Worm (Caenorhabditis elegans) whole organism, young adult: ENCODE data around the gene R13A5.10.
A peak's percentile ranks its signal among the peaks of the same experiment; 100 is the strongest.

Source experiments
- B0261.1 ChIP-seq: sonication (generic microtip); optimal IDR thresholded peaks from 2 replicates; lab custom pipeline; 2016; ENCODE audit warnings: mild to moderate bottlenecking, missing genetic modification characterization, moderate library complexity, missing compliant biosample characterization
- D2030.7 ChIP-seq: fragments of 200-800 bp; sonication (Bioruptor generic); IDR thresholded peaks from 2 replicates; pipeline ENCODE4 v1.3.6; 2022; ENCODE audit warnings: missing genetic modification reagents, missing genetic modification characterization, missing compliant biosample characterization
- F23B12.7 ChIP-seq: sonication (generic microtip); optimal IDR thresholded peaks from 2 replicates; lab custom pipeline; 2017; ENCODE audit warnings: missing genetic modification characterization, mild to moderate bottlenecking, missing compliant biosample characterization, antibody characterized with exemption, moderate library complexity; ENCODE audit not compliant: insufficient read depth
- F33H1.4 ChIP-seq: fragments of 200-800 bp; sonication (Bioruptor generic); IDR thresholded peaks from 2 replicates; pipeline ENCODE4 v1.3.6; 2022; ENCODE audit warnings: missing genetic modification reagents, missing genetic modification characterization, missing compliant biosample characterization
- F37B4.10 ChIP-seq: fragments of 200-800 bp; sonication (Bioruptor generic); IDR thresholded peaks from 2 replicates; pipeline ENCODE4 v1.3.6; 2022; ENCODE audit warnings: missing genetic modification characterization, missing compliant biosample characterization
- F49E8.2 ChIP-seq: sonication (generic microtip); optimal IDR thresholded peaks from 3 replicates; lab custom pipeline; 2017; ENCODE audit warnings: missing genetic modification characterization, mild to moderate bottlenecking, missing compliant biosample characterization, antibody characterized with exemption, moderate library complexity; ENCODE audit not compliant: insufficient read depth
- K12H6.12 ChIP-seq: fragments of 200-800 bp; sonication (Bioruptor generic); optimal IDR thresholded peaks from 2 replicates; lab custom pipeline; 2018; ENCODE audit warnings: mild to moderate bottlenecking, missing genetic modification characterization, missing compliant biosample characterization
- Y53F4B.3 ChIP-seq: fragments of 200-800 bp; sonication (Bioruptor generic); IDR thresholded peaks from 2 replicates; pipeline ENCODE4 v1.3.6; 2022; ENCODE audit warnings: missing genetic modification reagents, missing genetic modification characterization, missing compliant biosample characterization
- Y79H2A.3 ChIP-seq: fragments of 200-800 bp; sonication (Bioruptor generic); conservative IDR thresholded peaks from 2 replicates; pipeline ENCODE4 v1.3.6; 2022; ENCODE audit warnings: missing genetic modification reagents, missing genetic modification characterization, missing compliant biosample characterization
- aptf-2 ChIP-seq: fragments of 200-800 bp; sonication (Bioruptor generic); conservative IDR thresholded peaks from 2 replicates; pipeline ENCODE4 v1.3.6; 2022; ENCODE audit warnings: missing genetic modification reagents, missing genetic modification characterization, missing compliant biosample characterization
- athp-1 ChIP-seq: sonication (generic microtip); optimal IDR thresholded peaks from 2 replicates; lab custom pipeline; 2017; ENCODE audit warnings: mild to moderate bottlenecking, missing genetic modification characterization, missing compliant biosample characterization
- attf-5 ChIP-seq: fragments of 200-800 bp; sonication (Bioruptor generic); optimal IDR thresholded peaks from 2 replicates; lab custom pipeline; 2018; ENCODE audit warnings: mild to moderate bottlenecking, missing genetic modification characterization, missing compliant biosample characterization
- cebp-1 ChIP-seq, 2 experiments: fragments of 200-800 bp in 1 of 2; sonication (Bioruptor generic) in 1 of 2; sonication (generic microtip) in 1 of 2; IDR thresholded peaks in 1 of 2; optimal IDR thresholded peaks in 1 of 2; 2 replicates each; pipeline versions ENCODE4 v1.3.6 to Lab custom; 2017 to 2022; ENCODE audit warnings: missing compliant biosample characterization in 2 of 2, missing genetic modification characterization in 2 of 2, mild to moderate bottlenecking in 1 of 2, missing genetic modification reagents in 1 of 2, moderate library complexity in 1 of 2
- ceh-27 ChIP-seq: fragments of 200-800 bp; sonication (Bioruptor generic); optimal IDR thresholded peaks from 2 replicates; lab custom pipeline; 2018; ENCODE audit warnings: mild to moderate bottlenecking, missing genetic modification characterization, moderate library complexity, missing compliant biosample characterization
- ceh-40 ChIP-seq: fragments of 200-800 bp; sonication (Bioruptor generic); IDR thresholded peaks from 2 replicates; pipeline ENCODE4 v1.3.6; 2022; ENCODE audit warnings: missing genetic modification characterization, missing compliant biosample characterization
- egrh-3 ChIP-seq: fragments of 200-800 bp; sonication (Bioruptor generic); IDR thresholded peaks from 2 replicates; pipeline ENCODE4 v1.3.6; 2022; ENCODE audit warnings: missing genetic modification reagents, missing genetic modification characterization, missing compliant biosample characterization
- hmg-1.2 ChIP-seq: fragments of 200-800 bp; sonication (Bioruptor generic); IDR thresholded peaks from 2 replicates; pipeline ENCODE4 v1.3.6; 2022; ENCODE audit warnings: missing genetic modification reagents, missing genetic modification characterization, missing compliant biosample characterization
- lin-35 ChIP-seq, 3 experiments: fragments of 150-350 bp in 2 of 3; sonication (generic microtip) in 1 of 3; optimal IDR thresholded peaks; 2 replicates each; lab custom pipeline; 2014 to 2018; ENCODE audit warnings: missing biosample characterization in 3 of 3, missing genetic modification characterization in 3 of 3, missing genetic modification reagents in 3 of 3
- lin-40 ChIP-seq: sonication (generic microtip); optimal IDR thresholded peaks from 2 replicates; lab custom pipeline; 2016; ENCODE audit warnings: missing genetic modification characterization, mild to moderate bottlenecking, missing compliant biosample characterization, missing genotype, missing genetic modification reagents
- lir-1 ChIP-seq: fragments of 200-800 bp; sonication (Bioruptor generic); conservative IDR thresholded peaks from 2 replicates; pipeline ENCODE4 v1.3.6; 2022; ENCODE audit warnings: missing genetic modification reagents, missing genetic modification characterization, missing compliant biosample characterization
- lsy-27 ChIP-seq: sonication (generic microtip); optimal IDR thresholded peaks from 2 replicates; lab custom pipeline; 2017; ENCODE audit warnings: missing genetic modification characterization, mild to moderate bottlenecking, missing compliant biosample characterization, antibody characterized with exemption, missing genotype, borderline replicate concordance; ENCODE audit not compliant: insufficient read depth
- madf-10 ChIP-seq: sonication (generic microtip); optimal IDR thresholded peaks from 2 replicates; lab custom pipeline; 2016; ENCODE audit warnings: mild to moderate bottlenecking, missing genetic modification characterization, missing compliant biosample characterization
- madf-3 ChIP-seq: fragments of 200-800 bp; sonication (Bioruptor generic); IDR thresholded peaks from 2 replicates; pipeline ENCODE4 v1.3.6; 2022; ENCODE audit warnings: missing genetic modification reagents, missing genetic modification characterization, missing compliant biosample characterization
- madf-6 ChIP-seq: fragments of 200-800 bp; sonication (Bioruptor generic); IDR thresholded peaks from 2 replicates; pipeline ENCODE4 v1.3.6; 2022; ENCODE audit warnings: missing genetic modification reagents, missing genetic modification characterization, missing compliant biosample characterization
- mcd-1 ChIP-seq: fragments of 200-800 bp; sonication (Bioruptor generic); IDR thresholded peaks from 2 replicates; pipeline ENCODE4 v1.3.6; 2022; ENCODE audit warnings: missing genetic modification reagents, missing genetic modification characterization, missing compliant biosample characterization
- pbrm-1 ChIP-seq: fragments of 200-800 bp; sonication (Bioruptor generic); IDR thresholded peaks from 2 replicates; pipeline ENCODE4 v1.3.6; 2022; ENCODE audit warnings: missing genetic modification reagents, missing genetic modification characterization, missing compliant biosample characterization
- pha-4 ChIP-seq: fragments of 150-350 bp; sonication (generic microtip); optimal IDR thresholded peaks from 2 replicates; lab custom pipeline; 2014; ENCODE audit warnings: missing biosample characterization, missing genetic modification reagents, missing genetic modification characterization
- rcor-1 ChIP-seq: fragments of 200-800 bp; sonication (Bioruptor generic); IDR thresholded peaks from 2 replicates; pipeline ENCODE4 v1.3.6; 2022; ENCODE audit warnings: missing genetic modification reagents, missing genetic modification characterization, missing compliant biosample characterization
- rpc-1 ChIP-seq, 2 experiments: fragments of 150-350 bp in 1 of 2; sonication (generic microtip) in 1 of 2; optimal IDR thresholded peaks; 2 replicates each; lab custom pipeline; 2014 to 2018; ENCODE audit warnings: missing biosample characterization in 1 of 2, missing genetic modification characterization in 1 of 2, missing genetic modification reagents in 1 of 2, missing genotype in 1 of 2
- snpc-1.1 ChIP-seq: sonication (generic microtip); optimal IDR thresholded peaks from 2 replicates; lab custom pipeline; 2017; ENCODE audit warnings: missing genetic modification characterization, mild to moderate bottlenecking, missing compliant biosample characterization, antibody characterized with exemption, moderate library complexity, missing genotype, missing genetic modification reagents; ENCODE audit not compliant: insufficient read depth
- snpc-1.3 ChIP-seq: sonication (generic microtip); optimal IDR thresholded peaks from 2 replicates; lab custom pipeline; 2017; ENCODE audit warnings: missing genetic modification characterization, mild to moderate bottlenecking, missing compliant biosample characterization, antibody characterized with exemption, moderate library complexity, missing genotype, missing genetic modification reagents; ENCODE audit not compliant: insufficient read depth
- snpc-4 ChIP-seq, 5 experiments: fragments of 150-350 bp in 1 of 5; sonication (generic microtip) in 4 of 5; optimal IDR thresholded peaks; 2 replicates each; lab custom pipeline; 2014 to 2018; ENCODE audit warnings: missing genetic modification characterization in 5 of 5, missing biosample characterization in 3 of 5, antibody characterized with exemption in 2 of 5, mild to moderate bottlenecking in 2 of 5, missing compliant biosample characterization in 2 of 5, missing genotype in 2 of 5, moderate library complexity in 2 of 5, missing genetic modification reagents in 1 of 5
- tbp1 ChIP-seq: fragments of 200-800 bp; sonication (Bioruptor generic); optimal IDR thresholded peaks from 2 replicates; lab custom pipeline; 2018; ENCODE audit warnings: mild to moderate bottlenecking, missing genetic modification characterization, missing compliant biosample characterization
- ztf-18 ChIP-seq: sonication (generic microtip); optimal IDR thresholded peaks from 2 replicates; lab custom pipeline; 2016; ENCODE audit warnings: missing genotype, mild to moderate bottlenecking, missing genetic modification characterization, missing compliant biosample characterization
- ztf-28 ChIP-seq: fragments of 200-800 bp; sonication (Bioruptor generic); IDR thresholded peaks from 2 replicates; pipeline ENCODE4 v1.3.6; 2022; ENCODE audit warnings: missing genetic modification reagents, missing genetic modification characterization, missing compliant biosample characterization
- ztf-6 ChIP-seq: fragments of 200-800 bp; sonication (Bioruptor generic); IDR thresholded peaks from 2 replicates; pipeline ENCODE4 v1.3.6; 2022; ENCODE audit warnings: missing genetic modification reagents, missing genetic modification characterization, missing compliant biosample characterization

R13A5.10 gene

ce11 chrIII:7584131-7584646 is 1.4 kb upstream of the R13A5.10 start, which contains the start of gene cup-5 (continued):
- TF ChIP-seq F23B12.7 (tag; lab: Kevin White, UChicago), result peak; percentile 37
- TF ChIP-seq, all 124 proteins: peak for 17

ce11 chrIII:7580586-7580985 is 2.2 kb downstream of the R13A5.10 start:
- no peak for TF ChIP-seq cebp-1 (GFP tag; IDR thresholded peaks at IDR 0.05; lab: Robert Waterston, UW)
- TF ChIP-seq cebp-1 (tag; optimal IDR thresholded peaks at IDR 0.05; lab: Kevin White, UChicago), result peak; percentile 11
- no peak for TF ChIP-seq rcor-1 (GFP tag; lab: Robert Waterston, UW)
- TF ChIP-seq Y53F4B.3 (GFP tag; lab: Robert Waterston, UW), result no peak
- TF ChIP-seq snpc-1.1 (tag; lab: Kevin White, UChicago), result no peak
- TF ChIP-seq K12H6.12 (tag; lab: Kevin White, UChicago), result peak; percentile 6
- TF ChIP-seq lin-35 (GFP tag; optimal IDR thresholded peaks at IDR 0.05; lab: Kevin White, UChicago), result peak in 1 of 3 experiments; percentile 12
- no peak for TF ChIP-seq F37B4.10 (GFP tag; lab: Robert Waterston, UW)
- no peak for TF ChIP-seq egrh-3 (GFP tag; lab: Robert Waterston, UW)

DNA sequence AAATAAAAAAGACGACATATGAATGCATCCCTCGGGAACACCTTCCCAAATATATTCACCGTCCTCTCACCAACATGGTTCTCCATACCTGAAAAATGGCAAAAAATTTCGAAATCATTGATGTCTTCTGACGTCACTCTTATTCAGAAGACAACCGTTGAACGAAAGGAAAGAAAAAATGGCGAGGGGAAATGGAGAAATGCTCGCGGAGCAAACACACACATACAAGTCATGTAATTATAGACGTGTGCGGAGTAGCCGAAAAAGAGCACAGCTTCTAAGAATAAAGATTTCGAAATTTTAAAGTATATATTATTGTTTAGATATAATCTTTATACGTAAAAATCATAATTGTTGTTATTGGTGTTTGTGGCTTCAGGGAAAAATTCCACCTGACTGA is 3.5 kb downstream of the R13A5.10 start, which contains the start of gene mfsd-6:
TSS of gene mfsd-6 (minus strand) at position 88 of the 400 bp plus-strand sequence.
- TF ChIP-seq lsy-27 (tag; lab: Kevin White, UChicago) (no peak), cebp-1 (GFP tag; IDR thresholded peaks at IDR 0.05; lab: Robert Waterston, UW) (no peak), cebp-1 (tag; optimal IDR thresholded peaks at IDR 0.05; lab: Kevin White, UChicago) (peak; percentile 55), ztf-18 (no peak), Y79H2A.3 (GFP tag; lab: Robert Waterston, UW) (no peak), B0261.1 (tag; lab: Kevin White, UChicago) (no peak)

- TF ChIP-seq pbrm-1 (GFP tag; lab: Robert Waterston, UW) (peak; percentile 47; the same call in 1 of the 2 replicates), rpc-1 (optimal IDR thresholded peaks at IDR 0.05; lab: Kevin White, UChicago) (no peak), rpc-1 (tag; optimal IDR thresholded peaks at IDR 0.05; lab: Kevin White, UChicago) (no peak), tbp1 (GFP tag; lab: Kevin White, UChicago) (peak; percentile 22), ztf-28 (GFP tag; lab: Robert Waterston, UW) (peak; percentile 55; the same call in 1 of the 2 replicates), athp-1 (tag; lab: Kevin White, UChicago) (no peak), mcd-1 (GFP tag; lab: Robert Waterston, UW) (peak; percentile 36; the same call in 1 of the 2 replicates), ztf-18 (peak; percentile 30), ceh-27 (GFP tag; lab: Kevin White, UChicago) (peak; percentile 75), madf-3 (GFP tag; lab: Robert Waterston, UW) (peak; percentile 67; the same call in 1 of the 2 replicates), ztf-6 (GFP tag; lab: Robert Waterston, UW) (no peak), lin-40 (tag; lab: Kevin White, UChicago) (peak; percentile 40), D2030.7 (GFP tag; lab: Robert Waterston, UW) (peak; percentile 40), snpc-4 (GFP tag; optimal IDR thresholded peaks at IDR 0.05; lab: Kevin White, UChicago) (no peak), snpc-4 (tag; optimal IDR thresholded peaks at IDR 0.05; lab: Kevin White, UChicago) (peak in 2 of 4 experiments; percentile 27 to 75), madf-6 (GFP tag; lab: Robert Waterston, UW) (peak; percentile 15; the same call in 1 of the 2 replicates), aptf-2 (no peak), hmg-1.2 (GFP tag; lab: Robert Waterston, UW) (peak; percentile 82; the same call in 1 of the 2 replicates), cebp-1 (GFP tag; IDR thresholded peaks at IDR 0.05; lab: Robert Waterston, UW) (no peak), cebp-1 (tag; optimal IDR thresholded peaks at IDR 0.05; lab: Kevin White, UChicago) (peak; percentile 72), madf-10 (tag; lab: Kevin White, UChicago) (peak; percentile 1), F49E8.2 (tag; lab: Kevin White, UChicago) (peak; percentile 34), B0261.1 (tag; lab: Kevin White, UChicago) (no peak), snpc-1.3 (tag; lab: Kevin White, UChicago) (peak; percentile 4), lir-1 (GFP tag; lab: Robert Waterston, UW) (no peak), lin-35 (GFP tag; optimal IDR thresholded peaks at IDR 0.05; lab: Kevin White, UChicago) (peak in 1 of 3 experiments; percentile 29), F33H1.4 (GFP tag; lab: Robert Waterston, UW) (peak; percentile 37; the same call in 1 of the 2 replicates), ceh-40 (GFP tag; lab: Robert Waterston, UW) (no peak; the same call in 1 of the 2 replicates), attf-5 (GFP tag; lab: Kevin White, UChicago) (peak; percentile 47), pha-4 (no peak)
Measured at ce11 chrIII:7572781-7573400, 9.9 kb downstream of the R13A5.10 start, which contains the start of the genes rpl-9 and lpd-7. rpl-9 (minus strand) TSS chrIII:7572831. lpd-7 (plus strand) TSS chrIII:7573350.
